Worm (Caenorhabditis elegans) whole organism, L4/young adult: ENCODE measurements around the gene cgef-1.

Experiments
- W03F9.2 ChIP-seq: fragments of 150-350 bp; optimal IDR thresholded peaks from 2 replicates; lab custom pipeline; 2014; ENCODE audit warnings: missing biosample characterization, missing genetic modification characterization
- him-1 ChIP-seq: sonication (generic microtip); optimal IDR thresholded peaks from 2 replicates; lab custom pipeline; 2016; ENCODE audit warnings: missing genotype, missing genetic modification reagents, missing genetic modification characterization, missing compliant biosample characterization

- TF ChIP-seq W03F9.2 (tag; lab: Kevin White, UChicago): no peak
- no peak for TF ChIP-seq him-1 (tag; lab: Kevin White, UChicago)
Measured at ce11 chrX:2795054-2795453, 23.2 kb downstream of the cgef-1 start.
